Fruit fly (Drosophila melanogaster) whole organism, embryonic: ENCODE measurements around the gene CG42798.

ENCODE experiments used
- Bteb2 ChIP-seq: fragments of 200-800 bp; sonication (Bioruptor generic); optimal IDR thresholded peaks from 2 replicates; lab custom pipeline; 2016; ENCODE audit warnings: missing biosample characterization, missing genetic modification characterization
- CG11504 ChIP-seq: fragments of 200-800 bp; sonication (Bioruptor generic); optimal IDR thresholded peaks from 3 replicates; lab custom pipeline; 2019; ENCODE audit warnings: missing biosample characterization, mild to moderate bottlenecking, missing genetic modification characterization, moderate library complexity
- CG11695 ChIP-seq: fragments of 200-800 bp; sonication (Bioruptor generic); IDR thresholded peaks from 3 replicates; pipeline ENCODE4 v1.3.6; 2022; ENCODE audit warnings: missing biosample characterization, missing genetic modification characterization
- CG11723 ChIP-seq: fragments of 200-800 bp; sonication (Bioruptor generic); optimal IDR thresholded peaks from 2 replicates; lab custom pipeline; 2017; ENCODE audit warnings: missing biosample characterization, mild to moderate bottlenecking, missing genetic modification characterization
- CG12071 ChIP-seq: fragments of 200-800 bp; sonication (Bioruptor generic); optimal IDR thresholded peaks from 3 replicates; lab custom pipeline; 2018; ENCODE audit warnings: missing biosample characterization, mild to moderate bottlenecking, missing genetic modification characterization
- CG14050 ChIP-seq: fragments of 200-800 bp; sonication (Bioruptor generic); IDR thresholded peaks from 3 replicates; pipeline ENCODE4 v1.3.6; 2022; ENCODE audit warnings: missing biosample characterization, missing genetic modification characterization
- CG14441 ChIP-seq: fragments of 200-800 bp; sonication (Bioruptor generic); IDR thresholded peaks from 2 replicates; pipeline ENCODE4 v1.3.6; 2022; ENCODE audit warnings: missing biosample characterization, missing genetic modification characterization
- CG15269 ChIP-seq: fragments of 200-800 bp; sonication (Bioruptor generic); optimal IDR thresholded peaks from 2 replicates; lab custom pipeline; 2018; ENCODE audit warnings: missing biosample characterization, mild to moderate bottlenecking, missing genetic modification characterization, moderate library complexity
- CG1603 ChIP-seq: fragments of 200-800 bp; sonication (Bioruptor generic); optimal IDR thresholded peaks from 2 replicates; lab custom pipeline; 2019; ENCODE audit warnings: missing biosample characterization, mild to moderate bottlenecking, missing genetic modification characterization, moderate library complexity
- CG17802 ChIP-seq: fragments of 200-800 bp; sonication (Bioruptor generic); optimal IDR thresholded peaks from 2 replicates; lab custom pipeline; 2018; ENCODE audit warnings: missing biosample characterization, mild to moderate bottlenecking, missing genetic modification characterization, moderate library complexity
- CG17829 ChIP-seq: fragments of 200-800 bp; optimal IDR thresholded peaks from 2 replicates; lab custom pipeline; 2019; ENCODE audit warnings: missing biosample characterization, mild to moderate bottlenecking, missing genetic modification characterization, moderate library complexity
- CG18764 ChIP-seq: fragments of 200-800 bp; sonication (Bioruptor generic); optimal IDR thresholded peaks from 3 replicates; lab custom pipeline; 2016; ENCODE audit warnings: missing biosample characterization, missing genetic modification characterization
- CG31441 ChIP-seq: fragments of 200-800 bp; sonication (Bioruptor generic); IDR thresholded peaks from 2 replicates; pipeline ENCODE4 v1.3.6; 2022; ENCODE audit warnings: missing biosample characterization, missing genetic modification characterization
- CG32532 ChIP-seq: fragments of 200-800 bp; sonication (Bioruptor generic); IDR thresholded peaks from 2 replicates; pipeline ENCODE4 v1.3.6; 2022; ENCODE audit warnings: missing biosample characterization, missing genetic modification characterization
- CG3281 ChIP-seq: fragments of 200-800 bp; sonication (Bioruptor generic); optimal IDR thresholded peaks from 3 replicates; lab custom pipeline; 2017; ENCODE audit warnings: missing biosample characterization, mild to moderate bottlenecking, missing genetic modification characterization
- CG5180 ChIP-seq: fragments of 200-800 bp; sonication (Bioruptor generic); optimal IDR thresholded peaks from 3 replicates; lab custom pipeline; 2017; ENCODE audit warnings: missing biosample characterization, missing genetic modification characterization, mild to moderate bottlenecking, moderate library complexity, missing genetic modification reagents
- CG5245 ChIP-seq: fragments of 200-800 bp; sonication (Bioruptor generic); optimal IDR thresholded peaks from 3 replicates; lab custom pipeline; 2016; ENCODE audit warnings: missing biosample characterization, missing genetic modification characterization
- CG6654 ChIP-seq: fragments of 200-800 bp; sonication (Bioruptor generic); optimal IDR thresholded peaks from 2 replicates; lab custom pipeline; 2017; ENCODE audit warnings: missing biosample characterization, mild to moderate bottlenecking, missing genetic modification characterization
- CG6854 ChIP-seq: fragments of 200-800 bp; sonication (Bioruptor generic); optimal IDR thresholded peaks from 3 replicates; lab custom pipeline; 2017; ENCODE audit warnings: missing biosample characterization, mild to moderate bottlenecking, missing genetic modification characterization
- CG7556 ChIP-seq: fragments of 200-800 bp; sonication (Bioruptor generic); optimal IDR thresholded peaks from 2 replicates; lab custom pipeline; 2017; ENCODE audit warnings: missing biosample characterization, mild to moderate bottlenecking, missing genetic modification characterization
- CG7839 ChIP-seq: fragments of 200-800 bp; sonication (Bioruptor generic); optimal IDR thresholded peaks from 3 replicates; lab custom pipeline; 2018; ENCODE audit warnings: missing biosample characterization, mild to moderate bottlenecking, missing genetic modification characterization, moderate library complexity
- CG8281 ChIP-seq: fragments of 200-800 bp; sonication (Bioruptor generic); optimal IDR thresholded peaks from 2 replicates; lab custom pipeline; 2018; ENCODE audit warnings: missing biosample characterization, mild to moderate bottlenecking, missing genetic modification characterization, moderate library complexity
- Dad ChIP-seq: fragments of 200-800 bp; sonication (Bioruptor generic); optimal IDR thresholded peaks from 3 replicates; lab custom pipeline; 2016; ENCODE audit warnings: missing biosample characterization, missing genetic modification characterization
- E2f2 ChIP-seq: fragments of 200-800 bp; sonication (Bioruptor generic); IDR thresholded peaks from 2 replicates; pipeline ENCODE4 v1.3.6; 2022; ENCODE audit warnings: missing biosample characterization, missing genetic modification characterization
- Eip74EF ChIP-seq, 2 experiments: fragments of 200-800 bp in 1 of 2; fragments of >200 bp in 1 of 2; sonication (Bioruptor generic) in 1 of 2; optimal IDR thresholded peaks; 2 replicates each; lab custom pipeline; 2017 to 2019; ENCODE audit warnings: missing biosample characterization in 2 of 2, missing genetic modification characterization in 2 of 2, mild to moderate bottlenecking in 1 of 2, moderate library complexity in 1 of 2
- Fer3 ChIP-seq: fragments of 200-800 bp; sonication (Bioruptor generic); optimal IDR thresholded peaks from 2 replicates; lab custom pipeline; 2018; ENCODE audit warnings: missing biosample characterization, mild to moderate bottlenecking, missing genetic modification characterization, moderate library complexity
- H2.0 ChIP-seq: fragments of 200-800 bp; sonication (Bioruptor generic); IDR thresholded peaks from 2 replicates; pipeline ENCODE4 v1.3.6; 2022; ENCODE audit warnings: missing biosample characterization, missing genetic modification characterization
- Hr3 ChIP-seq: fragments of 200-800 bp; sonication (Bioruptor generic); optimal IDR thresholded peaks from 3 replicates; lab custom pipeline; 2016; ENCODE audit warnings: missing biosample characterization, missing genetic modification characterization
- Hr39 ChIP-seq: fragments of >200 bp; optimal IDR thresholded peaks from 2 replicates; lab custom pipeline; 2017
- MBD-R2 ChIP-seq: fragments of 200-800 bp; sonication (Bioruptor generic); IDR thresholded peaks from 2 replicates; pipeline ENCODE4 v1.3.6; 2022; ENCODE audit warnings: missing biosample characterization, missing genetic modification characterization
- Max ChIP-seq: fragments of 200-800 bp; sonication (Bioruptor generic); optimal IDR thresholded peaks from 2 replicates; lab custom pipeline; 2016; ENCODE audit warnings: missing biosample characterization, mild to moderate bottlenecking, missing genetic modification characterization
- Oaz ChIP-seq: fragments of 200-800 bp; sonication (Bioruptor generic); IDR thresholded peaks from 2 replicates; pipeline ENCODE4 v1.3.6; 2022; ENCODE audit warnings: missing biosample characterization, missing genetic modification characterization
- Rfx ChIP-seq: fragments of 200-800 bp; sonication (Bioruptor generic); IDR thresholded peaks from 2 replicates; pipeline ENCODE4 v1.3.6; 2022; ENCODE audit warnings: missing biosample characterization, missing genetic modification characterization
- Scr ChIP-seq: fragments of 200-800 bp; sonication (Bioruptor generic); IDR thresholded peaks from 2 replicates; pipeline ENCODE4 v1.3.6; 2022; ENCODE audit warnings: missing biosample characterization, missing genetic modification characterization; ENCODE audit not compliant: partially characterized antibody
- ap ChIP-seq: fragments of 200-800 bp; sonication (Bioruptor generic); IDR thresholded peaks from 2 replicates; pipeline ENCODE4 v1.3.6; 2022; ENCODE audit warnings: missing biosample characterization, missing genetic modification characterization
- chif ChIP-seq, 2 experiments: fragments of 200-800 bp; sonication (Bioruptor generic); optimal IDR thresholded peaks; 3 replicates each; lab custom pipeline; 2016; ENCODE audit warnings: missing biosample characterization in 2 of 2, missing genetic modification characterization in 2 of 2
- croc ChIP-seq: fragments of 200-800 bp; sonication (Bioruptor generic); conservative IDR thresholded peaks from 3 replicates; pipeline ENCODE4 v1.3.6; 2022; ENCODE audit warnings: missing biosample characterization, missing genetic modification characterization
- en ChIP-seq: fragments of 200-800 bp; sonication (Bioruptor generic); optimal IDR thresholded peaks from 2 replicates; lab custom pipeline; 2016; ENCODE audit warnings: missing biosample characterization, missing genetic modification characterization
- eyg ChIP-seq: fragments of 200-800 bp; sonication (Bioruptor generic); optimal IDR thresholded peaks from 3 replicates; lab custom pipeline; 2016; ENCODE audit warnings: missing biosample characterization, missing genetic modification characterization
- fd96Cb ChIP-seq: fragments of 200-800 bp; sonication (Bioruptor generic); optimal IDR thresholded peaks from 2 replicates; lab custom pipeline; 2018; ENCODE audit warnings: missing biosample characterization, mild to moderate bottlenecking, missing genetic modification characterization, moderate library complexity
- ken ChIP-seq: fragments of 200-800 bp; sonication (Bioruptor generic); IDR thresholded peaks from 3 replicates; pipeline ENCODE4 v1.3.6; 2022; ENCODE audit warnings: missing biosample characterization, missing genetic modification characterization
- lmd ChIP-seq: fragments of 200-800 bp; sonication (Bioruptor generic); IDR thresholded peaks from 2 replicates; pipeline ENCODE4 v1.3.6; 2022; ENCODE audit warnings: missing biosample characterization, missing genetic modification characterization
- pan ChIP-seq, 4 experiments: fragments of >200 bp in 3 of 4; fragments of 200-800 bp in 1 of 4; sonication (Bioruptor generic) in 1 of 4; optimal IDR thresholded peaks in 3 of 4; IDR thresholded peaks in 1 of 4; 2 replicates each; pipeline versions ENCODE4 v1.3.6 to Lab custom; 2017 to 2022; ENCODE audit warnings: missing biosample characterization in 2 of 4, missing genetic modification characterization in 2 of 4, mixed read lengths in 1 of 4
- phol ChIP-seq: fragments of 200-800 bp; sonication (Bioruptor generic); optimal IDR thresholded peaks from 3 replicates; lab custom pipeline; 2018; ENCODE audit warnings: missing biosample characterization, mild to moderate bottlenecking, missing genetic modification characterization, moderate library complexity
- pnt ChIP-seq: fragments of 200-800 bp; sonication (Bioruptor generic); optimal IDR thresholded peaks from 3 replicates; lab custom pipeline; 2016; ENCODE audit warnings: missing biosample characterization, missing genetic modification characterization
- ranshi ChIP-seq: fragments of 200-800 bp; sonication (Bioruptor generic); IDR thresholded peaks from 2 replicates; pipeline ENCODE4 v1.3.6; 2022; ENCODE audit warnings: missing biosample characterization, missing genetic modification characterization
- rib ChIP-seq: fragments of 200-800 bp; sonication (Bioruptor generic); IDR thresholded peaks from 2 replicates; pipeline ENCODE4 v1.3.6; 2022; ENCODE audit warnings: missing biosample characterization, missing genetic modification characterization
- slbo ChIP-seq: fragments of 200-800 bp; sonication (Bioruptor generic); IDR thresholded peaks from 2 replicates; pipeline ENCODE4 v1.3.6; 2022; ENCODE audit warnings: missing biosample characterization, missing genetic modification characterization
- twi ChIP-seq: fragments of 200-800 bp; optimal IDR thresholded peaks from 2 replicates; lab custom pipeline; 2019; ENCODE audit warnings: missing biosample characterization, mild to moderate bottlenecking, missing genetic modification characterization, moderate library complexity
- zf30C ChIP-seq: fragments of 200-800 bp; sonication (Bioruptor generic); optimal IDR thresholded peaks from 3 replicates; lab custom pipeline; 2018; ENCODE audit warnings: missing biosample characterization, mild to moderate bottlenecking, missing genetic modification characterization

CG42798 gene

dm6 chr3R:17400675-17401118 lies 5.8 kb upstream of the CG42798 start (continued):
- peak; percentile 38; the same call in 1 of the 2 replicates for TF ChIP-seq CG14441 (GFP tag; lab: Robert Waterston, UW)
- no peak for TF ChIP-seq eyg (GFP tag; lab: Kevin White, UChicago)
- no peak for TF ChIP-seq Hr3 (GFP tag; lab: Kevin White, UChicago)
- TF ChIP-seq CG32532, result peak; percentile 38; the same call in 1 of the 2 replicates
- TF ChIP-seq CG7839 (tag; lab: Kevin White, UChicago), result peak; percentile 76
- peak; percentile 58 for TF ChIP-seq Fer3 (tag; lab: Kevin White, UChicago)
- no peak for TF ChIP-seq MBD-R2
- TF ChIP-seq H2.0 (GFP tag; lab: Robert Waterston, UW), result no peak
- no peak for TF ChIP-seq CG31441 (GFP tag; lab: Robert Waterston, UW)
- peak; percentile 77 for TF ChIP-seq phol (tag; lab: Kevin White, UChicago)
- TF ChIP-seq ken (GFP tag; lab: Robert Waterston, UW), result no peak
- no peak for TF ChIP-seq Hr39 (lab: Kevin White, UChicago)
- no peak for TF ChIP-seq Scr (GFP tag; lab: Robert Waterston, UW)
- TF ChIP-seq CG11695 (GFP tag; lab: Robert Waterston, UW), result no peak
- TF ChIP-seq Rfx (GFP tag; lab: Robert Waterston, UW), result peak; percentile 52; the same call in 1 of the 2 replicates
- peak; percentile 19; the same call in 1 of the 3 replicates for TF ChIP-seq CG14050
- peak; percentile 19 for TF ChIP-seq CG15269 (tag; lab: Kevin White, UChicago)
- no peak for TF ChIP-seq CG17802 (tag; lab: Kevin White, UChicago)
- TF ChIP-seq CG12071, result peak; percentile 50
- TF ChIP-seq CG3281 (GFP tag; lab: Kevin White, UChicago), result peak; percentile 65
- TF ChIP-seq ranshi (GFP tag; lab: Robert Waterston, UW), result 0 out of 2 replicates have a peak, but pooled peaks have one; percentile 16
- TF ChIP-seq Eip74EF (GFP tag; optimal IDR thresholded peaks at IDR 0.05; lab: Kevin White, UChicago), result peak in 1 of 2 experiments; percentile 81
- no peak for TF ChIP-seq CG6654 (GFP tag; lab: Kevin White, UChicago)
- no peak for TF ChIP-seq Oaz (GFP tag; lab: Robert Waterston, UW)
- TF ChIP-seq zf30C (GFP tag; lab: Kevin White, UChicago), result peak; percentile 61
- peak; percentile 63 for TF ChIP-seq fd96Cb
- peak; percentile 41 for TF ChIP-seq CG18764 (GFP tag; lab: Kevin White, UChicago)
- peak; percentile 0 for TF ChIP-seq CG7556
- TF ChIP-seq CG1603, result peak; percentile 32
- TF ChIP-seq Bteb2 (GFP tag; lab: Kevin White, UChicago), result no peak
- peak in 1 of 2 experiments; percentile 49 for TF ChIP-seq chif (GFP tag; optimal IDR thresholded peaks at IDR 0.05; lab: Kevin White, UChicago)
- peak; percentile 79 for TF ChIP-seq twi
- TF ChIP-seq pan (optimal IDR thresholded peaks at IDR 0.05; lab: Kevin White, UChicago), result no peak
- peak in 1 of 2 experiments; percentile 63 for TF ChIP-seq pan (GFP tag; optimal IDR thresholded peaks at IDR 0.05 in 1 of 2, IDR thresholded peaks at IDR 0.05 in 1 of 2)
- TF ChIP-seq croc, result 0 out of 3 replicates have a peak, but pooled peaks have one; percentile 24
- TF ChIP-seq pnt (GFP tag; lab: Kevin White, UChicago), result peak; percentile 60
- peak; percentile 33 for TF ChIP-seq CG17829
- peak; percentile 17 for TF ChIP-seq CG6854 (GFP tag; lab: Kevin White, UChicago)
- TF ChIP-seq CG5245 (GFP tag; lab: Kevin White, UChicago), result peak; percentile 36
- no peak for TF ChIP-seq rib (GFP tag; lab: Robert Waterston, UW)
- TF ChIP-seq lmd (GFP tag; lab: Robert Waterston, UW), result 0 out of 2 replicates have a peak, but pooled peaks have one; percentile 35
- peak; percentile 80 for TF ChIP-seq CG11504
- TF ChIP-seq slbo (GFP tag; lab: Robert Waterston, UW), result no peak
- TF ChIP-seq CG8281 (tag; lab: Kevin White, UChicago), result peak; percentile 3
- TF ChIP-seq Dad (GFP tag; lab: Kevin White, UChicago), result peak; percentile 1
- TF ChIP-seq CG5180 (GFP tag; lab: Kevin White, UChicago), result peak; percentile 22
- TF ChIP-seq en (GFP tag; lab: Kevin White, UChicago), result peak; percentile 26
- no peak for TF ChIP-seq E2f2 (GFP tag; lab: Robert Waterston, UW)
- TF ChIP-seq CG11723 (GFP tag; lab: Kevin White, UChicago), result no peak
- no peak for TF ChIP-seq ap
- TF ChIP-seq Max (GFP tag; lab: Kevin White, UChicago), result peak; percentile 17
